Fruit fly (Drosophila melanogaster) whole organism, embryonic: ENCODE data around the gene CG10508.

Experiments used
- BtbVII ChIP-seq: fragments of 200-800 bp; sonication (Bioruptor generic); optimal IDR thresholded peaks from 3 replicates; lab custom pipeline; 2017; ENCODE audit warnings: missing biosample characterization, mild to moderate bottlenecking, missing genetic modification characterization
- CG12155 ChIP-seq: fragments of 200-800 bp; sonication (Bioruptor generic); optimal IDR thresholded peaks from 3 replicates; lab custom pipeline; 2016; ENCODE audit warnings: missing biosample characterization, missing genetic modification characterization
- CG13624 ChIP-seq: fragments of 200-800 bp; sonication (Bioruptor generic); optimal IDR thresholded peaks from 2 replicates; lab custom pipeline; 2016; ENCODE audit warnings: missing biosample characterization, missing genetic modification characterization
- CG14050 ChIP-seq: fragments of 200-800 bp; sonication (Bioruptor generic); IDR thresholded peaks from 3 replicates; pipeline ENCODE4 v1.3.6; 2022; ENCODE audit warnings: missing biosample characterization, missing genetic modification characterization
- CG14710 ChIP-seq: fragments of 200-800 bp; sonication (Bioruptor generic); optimal IDR thresholded peaks from 3 replicates; lab custom pipeline; 2019; ENCODE audit warnings: missing biosample characterization, mild to moderate bottlenecking, missing genetic modification characterization, moderate library complexity
- CG15269 ChIP-seq: fragments of 200-800 bp; sonication (Bioruptor generic); optimal IDR thresholded peaks from 2 replicates; lab custom pipeline; 2018; ENCODE audit warnings: missing biosample characterization, mild to moderate bottlenecking, missing genetic modification characterization, moderate library complexity
- CG17385 ChIP-seq: fragments of 200-800 bp; sonication (Bioruptor generic); optimal IDR thresholded peaks from 3 replicates; lab custom pipeline; 2018; ENCODE audit warnings: missing biosample characterization, mild to moderate bottlenecking, missing genetic modification characterization
- CG17802 ChIP-seq: fragments of 200-800 bp; sonication (Bioruptor generic); optimal IDR thresholded peaks from 2 replicates; lab custom pipeline; 2018; ENCODE audit warnings: missing biosample characterization, mild to moderate bottlenecking, missing genetic modification characterization, moderate library complexity
- CG4730 ChIP-seq: fragments of 200-800 bp; sonication (Bioruptor generic); IDR thresholded peaks from 2 replicates; pipeline ENCODE4 v1.3.6; 2022; ENCODE audit warnings: missing biosample characterization, missing genetic modification characterization
- CG6254 ChIP-seq: fragments of 200-800 bp; sonication (Bioruptor generic); optimal IDR thresholded peaks from 3 replicates; lab custom pipeline; 2017; ENCODE audit warnings: mild to moderate bottlenecking, missing biosample characterization, missing genetic modification reagents, missing genetic modification characterization
- CG6683 ChIP-seq: fragments of 200-800 bp; sonication (Bioruptor generic); optimal IDR thresholded peaks from 2 replicates; lab custom pipeline; 2017; ENCODE audit warnings: missing biosample characterization, mild to moderate bottlenecking, missing genetic modification characterization, missing genetic modification reagents
- CG8388 ChIP-seq: fragments of 200-800 bp; sonication (Bioruptor generic); optimal IDR thresholded peaks from 2 replicates; lab custom pipeline; 2019; ENCODE audit warnings: missing biosample characterization, mild to moderate bottlenecking, missing genetic modification characterization, moderate library complexity
- CG9817 ChIP-seq: fragments of 200-800 bp; sonication (Bioruptor generic); optimal IDR thresholded peaks from 2 replicates; lab custom pipeline; 2018; ENCODE audit warnings: missing biosample characterization, mild to moderate bottlenecking, missing genetic modification characterization, moderate library complexity
- Dp ChIP-seq: fragments of 200-800 bp; sonication (Bioruptor generic); optimal IDR thresholded peaks from 2 replicates; lab custom pipeline; 2018; ENCODE audit warnings: missing biosample characterization, mild to moderate bottlenecking, missing genetic modification characterization, moderate library complexity
- Drgx ChIP-seq: fragments of 200-800 bp; sonication (Bioruptor generic); IDR thresholded peaks from 2 replicates; pipeline ENCODE4 v1.3.6; 2022; ENCODE audit warnings: missing biosample characterization, missing genetic modification characterization
- HLH54F ChIP-seq: fragments of 200-800 bp; sonication (Bioruptor generic); optimal IDR thresholded peaks from 3 replicates; lab custom pipeline; 2016; ENCODE audit warnings: missing biosample characterization, missing genetic modification characterization
- Med ChIP-seq: fragments of 200-800 bp; sonication (Bioruptor generic); peaks from one replicate; lab custom pipeline; 2016; ENCODE audit warnings: missing biosample characterization, missing genetic modification characterization, mild to moderate bottlenecking, inconsistent platforms, moderate library complexity
- NK7.1 ChIP-seq: fragments of 200-800 bp; sonication (Bioruptor generic); optimal IDR thresholded peaks from 3 replicates; lab custom pipeline; 2016; ENCODE audit warnings: missing biosample characterization, missing genetic modification characterization
- Vsx1 ChIP-seq: fragments of 200-800 bp; sonication (Bioruptor generic); optimal IDR thresholded peaks from 2 replicates; lab custom pipeline; 2017; ENCODE audit warnings: missing biosample characterization, mild to moderate bottlenecking, missing genetic modification characterization, missing genetic modification reagents
- ato ChIP-seq: fragments of 200-800 bp; sonication (Bioruptor generic); IDR thresholded peaks from 2 replicates; pipeline ENCODE4 v1.3.6; 2022; ENCODE audit warnings: missing biosample characterization, missing genetic modification characterization; ENCODE audit not compliant: partially characterized antibody
- bbx ChIP-seq: fragments of 200-800 bp; sonication (Bioruptor generic); IDR thresholded peaks from 2 replicates; pipeline ENCODE4 v1.3.6; 2022; ENCODE audit warnings: missing biosample characterization, missing genetic modification characterization; ENCODE audit not compliant: partially characterized antibody
- bigmax ChIP-seq: fragments of 200-800 bp; sonication (Bioruptor generic); optimal IDR thresholded peaks from 2 replicates; lab custom pipeline; 2018; ENCODE audit warnings: missing biosample characterization, mild to moderate bottlenecking, missing genetic modification characterization
- cad ChIP-seq: fragments of >200 bp; optimal IDR thresholded peaks from 2 replicates; lab custom pipeline; 2017; ENCODE audit warnings: missing biosample characterization, missing genetic modification characterization
- cg ChIP-seq: fragments of 200-800 bp; sonication (Bioruptor generic); optimal IDR thresholded peaks from 3 replicates; lab custom pipeline; 2019; ENCODE audit warnings: missing biosample characterization, mild to moderate bottlenecking, missing genetic modification characterization, moderate library complexity
- dimm ChIP-seq: fragments of 200-800 bp; sonication (Bioruptor generic); IDR thresholded peaks from 2 replicates; pipeline ENCODE4 v1.3.6; 2022; ENCODE audit warnings: missing biosample characterization, missing genetic modification characterization
- dysf ChIP-seq: fragments of 200-800 bp; sonication (Bioruptor generic); IDR thresholded peaks from 3 replicates; pipeline ENCODE4 v1.3.6; 2022; ENCODE audit warnings: missing biosample characterization, missing genetic modification characterization
- emc ChIP-seq: fragments of 200-800 bp; sonication (Bioruptor generic); optimal IDR thresholded peaks from 2 replicates; lab custom pipeline; 2016; ENCODE audit warnings: missing biosample characterization, missing genetic modification characterization
- esg ChIP-seq: fragments of 200-800 bp; sonication (Bioruptor generic); conservative IDR thresholded peaks from 2 replicates; pipeline ENCODE4 v1.3.6; 2022; ENCODE audit warnings: missing biosample characterization, missing genetic modification characterization
- exex ChIP-seq: fragments of 200-800 bp; sonication (Bioruptor generic); optimal IDR thresholded peaks from 4 replicates; lab custom pipeline; 2018; ENCODE audit warnings: missing biosample characterization, mild to moderate bottlenecking, missing genetic modification characterization, moderate library complexity
- fd96Cb ChIP-seq: fragments of 200-800 bp; sonication (Bioruptor generic); optimal IDR thresholded peaks from 2 replicates; lab custom pipeline; 2018; ENCODE audit warnings: missing biosample characterization, mild to moderate bottlenecking, missing genetic modification characterization, moderate library complexity
- hkb ChIP-seq, 2 experiments: fragments of 200-800 bp in 1 of 2; fragments of >200 bp in 1 of 2; sonication (Bioruptor generic) in 1 of 2; IDR thresholded peaks in 1 of 2; optimal IDR thresholded peaks in 1 of 2; 2 replicates each; pipeline versions ENCODE4 v1.3.6 to Lab custom; 2017 to 2022; ENCODE audit warnings: missing biosample characterization in 1 of 2, missing genetic modification characterization in 1 of 2
- ind ChIP-seq: fragments of 200-800 bp; sonication (Bioruptor generic); optimal IDR thresholded peaks from 3 replicates; lab custom pipeline; 2016; ENCODE audit warnings: missing biosample characterization, missing genetic modification characterization
- jumu ChIP-seq: fragments of 200-800 bp; sonication (Bioruptor generic); optimal IDR thresholded peaks from 3 replicates; lab custom pipeline; 2016; ENCODE audit warnings: missing biosample characterization, missing genetic modification characterization
- kah ChIP-seq: fragments of 200-800 bp; sonication (Bioruptor generic); optimal IDR thresholded peaks from 2 replicates; lab custom pipeline; 2018; ENCODE audit warnings: missing biosample characterization, mild to moderate bottlenecking, missing genetic modification characterization
- mam ChIP-seq: fragments of 200-800 bp; sonication (Bioruptor generic); optimal IDR thresholded peaks from 3 replicates; lab custom pipeline; 2016; ENCODE audit warnings: missing biosample characterization, missing genetic modification characterization
- mld ChIP-seq: fragments of 200-800 bp; sonication (Bioruptor generic); IDR thresholded peaks from 3 replicates; pipeline ENCODE4 v1.3.6; 2022; ENCODE audit warnings: missing biosample characterization, missing genetic modification characterization; ENCODE audit not compliant: partially characterized antibody
- pum ChIP-seq: fragments of 200-800 bp; sonication (Bioruptor generic); optimal IDR thresholded peaks from 2 replicates; lab custom pipeline; 2016; ENCODE audit warnings: missing biosample characterization, missing genetic modification characterization
- sim ChIP-seq: fragments of 200-800 bp; sonication (Bioruptor generic); IDR thresholded peaks from 2 replicates; pipeline ENCODE4 v1.3.6; 2022; ENCODE audit warnings: missing biosample characterization, missing genetic modification characterization
- twi ChIP-seq: fragments of 200-800 bp; optimal IDR thresholded peaks from 2 replicates; lab custom pipeline; 2019; ENCODE audit warnings: missing biosample characterization, mild to moderate bottlenecking, missing genetic modification characterization, moderate library complexity
- wek ChIP-seq: fragments of 200-800 bp; sonication (Bioruptor generic); optimal IDR thresholded peaks from 3 replicates; lab custom pipeline; 2018; ENCODE audit warnings: missing biosample characterization, mild to moderate bottlenecking, missing genetic modification characterization, moderate library complexity
- z ChIP-seq: fragments of 200-800 bp; sonication (Bioruptor generic); IDR thresholded peaks from 3 replicates; pipeline ENCODE4 v1.3.6; 2022; ENCODE audit warnings: missing biosample characterization, missing genetic modification characterization
- zfh1 ChIP-seq: fragments of 200-800 bp; sonication (Bioruptor generic); IDR thresholded peaks from 3 replicates; pipeline ENCODE4 v1.3.6; 2022; ENCODE audit warnings: missing biosample characterization, missing genetic modification characterization

Gene CG10508

DNA sequence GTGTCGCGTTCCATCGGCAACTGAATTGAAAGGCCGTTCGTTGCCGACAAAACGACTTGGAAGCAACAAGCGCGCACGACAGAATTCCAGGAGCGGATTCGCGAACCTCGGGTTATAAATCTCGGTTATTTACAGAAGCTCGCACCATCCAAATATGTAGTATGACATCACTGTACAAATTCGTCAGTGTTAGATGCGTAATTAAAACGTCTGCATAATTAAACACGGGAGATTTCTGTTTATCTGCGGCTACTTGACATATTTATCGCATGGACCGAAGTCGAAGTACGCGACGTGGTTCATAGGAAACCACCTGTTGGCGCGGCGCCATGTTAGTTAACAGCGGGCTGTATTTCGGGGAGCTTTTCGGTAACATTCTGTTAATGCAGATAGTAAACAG is 38.1 kb upstream of the CG10508 start, which contains the start of gene Ac78C (continued):
- TF ChIP-seq dimm (GFP tag; lab: Robert Waterston, UW) = 0 out of 2 replicates have a peak, but pooled peaks have one; percentile 36
- TF ChIP-seq CG13624 (GFP tag; lab: Kevin White, UChicago) = peak; percentile 96
- TF ChIP-seq bigmax (GFP tag; lab: Kevin White, UChicago) = peak; percentile 1
- TF ChIP-seq zfh1 (GFP tag; lab: Robert Waterston, UW) = peak; percentile 77
- TF ChIP-seq CG15269 (tag; lab: Kevin White, UChicago) = peak; percentile 91
- TF ChIP-seq Vsx1 = peak; percentile 17
- no peak for TF ChIP-seq hkb (optimal IDR thresholded peaks at IDR 0.05; lab: Kevin White, UChicago)
- peak; percentile 88 for TF ChIP-seq hkb (GFP tag; IDR thresholded peaks at IDR 0.05; lab: Robert Waterston, UW)
- TF ChIP-seq ind (GFP tag; lab: Kevin White, UChicago) = peak; percentile 91
- peak; percentile 92 for TF ChIP-seq dysf (GFP tag; lab: Robert Waterston, UW)
- TF ChIP-seq CG17385 (GFP tag; lab: Kevin White, UChicago) = peak; percentile 71
- peak; percentile 6 for TF ChIP-seq Dp (GFP tag; lab: Kevin White, UChicago)
- TF ChIP-seq NK7.1 (GFP tag; lab: Kevin White, UChicago) = peak; percentile 83
- no peak for TF ChIP-seq ato
- no peak for TF ChIP-seq sim (GFP tag; lab: Robert Waterston, UW)
- peak; percentile 64 for TF ChIP-seq CG12155 (GFP tag; lab: Kevin White, UChicago)
- peak; percentile 48 for TF ChIP-seq CG17802 (tag; lab: Kevin White, UChicago)
- peak; percentile 62 for TF ChIP-seq CG8388 (GFP tag; lab: Kevin White, UChicago)
- TF ChIP-seq cg (GFP tag; lab: Kevin White, UChicago) = no peak
- peak; percentile 84 for TF ChIP-seq emc (GFP tag; lab: Kevin White, UChicago)
- TF ChIP-seq kah (GFP tag; lab: Kevin White, UChicago) = peak; percentile 99
- TF ChIP-seq pum (GFP tag; lab: Kevin White, UChicago) = peak; percentile 84
- TF ChIP-seq cad (GFP tag; lab: Kevin White, UChicago) = no peak
- peak; percentile 75 for TF ChIP-seq CG4730 (GFP tag; lab: Robert Waterston, UW)
- TF ChIP-seq z = no peak
- TF ChIP-seq BtbVII (GFP tag; lab: Kevin White, UChicago) = peak; percentile 90
- TF ChIP-seq CG14050 = peak; percentile 81
- TF ChIP-seq exex (tag; lab: Kevin White, UChicago) = peak; percentile 72
- peak; percentile 85 for TF ChIP-seq jumu
- peak; percentile 92 for TF ChIP-seq CG9817 (tag; lab: Kevin White, UChicago)
- TF ChIP-seq esg (GFP tag; lab: Robert Waterston, UW) = peak; percentile 71
- peak; percentile 74 for TF ChIP-seq fd96Cb (tag; lab: Kevin White, UChicago)
- TF ChIP-seq Drgx (GFP tag; lab: Robert Waterston, UW) = peak; percentile 90
- TF ChIP-seq Med (GFP tag; lab: Kevin White, UChicago) = peak; percentile 100
- peak; percentile 48; the same call in 1 of the 2 replicates for TF ChIP-seq bbx (GFP tag; lab: Robert Waterston, UW)
- peak; percentile 77 for TF ChIP-seq wek (GFP tag; lab: Kevin White, UChicago)
- TF ChIP-seq CG6683 (GFP tag; lab: Kevin White, UChicago) = peak; percentile 86
- TF ChIP-seq CG14710 (tag; lab: Kevin White, UChicago) = no peak
- TF ChIP-seq HLH54F (GFP tag; lab: Kevin White, UChicago) = peak; percentile 90
- peak; percentile 96 for TF ChIP-seq mam
- TF ChIP-seq mld (GFP tag; lab: Robert Waterston, UW) = no peak
- TF ChIP-seq twi (tag; lab: Kevin White, UChicago) = no peak
- peak; percentile 42 for TF ChIP-seq CG6254 (GFP tag; lab: Kevin White, UChicago)
